Comparison of ENCODE assay signal across 1 fruit fly cellular context in genomic region chr3L:1818834-1819233, dm6.
TF ChIP-seq lines count a peak whose summit lies in the region.

No protein-coding gene starts in this region.

TF ChIP-seq in whole organism, embryonic, 481 proteins besides CTCF, POLR2A, EP300 and RAD21 (continued from another document):
- TF ChIP-seq Nf-YB (GFP tag; optimal IDR thresholded peaks at IDR 0.05; lab: Kevin White, UChicago): no peak
- TF ChIP-seq ERR (GFP tag; optimal IDR thresholded peaks at IDR 0.05; lab: Kevin White, UChicago): no peak
- no peak for TF ChIP-seq CG2889 (GFP tag; IDR thresholded peaks at IDR 0.05; lab: Robert Waterston, UW)
- peak; percentile 20 for TF ChIP-seq mirr (GFP tag; optimal IDR thresholded peaks at IDR 0.05; lab: Kevin White, UChicago)
- no peak for TF ChIP-seq odd (GFP tag; optimal IDR thresholded peaks at IDR 0.05; lab: Kevin White, UChicago)
- TF ChIP-seq sisA (GFP tag; IDR thresholded peaks at IDR 0.05; lab: Robert Waterston, UW): no peak
- TF ChIP-seq Kr (GFP tag; optimal IDR thresholded peaks at IDR 0.05; lab: Kevin White, UChicago): no peak
- no peak for TF ChIP-seq CG8089 (GFP tag; optimal IDR thresholded peaks at IDR 0.05; lab: Kevin White, UChicago)
- peak; percentile 98 for TF ChIP-seq abd-A (tag; optimal IDR thresholded peaks at IDR 0.05; lab: Kevin White, UChicago)
- TF ChIP-seq CG15269 (tag; optimal IDR thresholded peaks at IDR 0.05; lab: Kevin White, UChicago): peak; percentile 67
- no peak for TF ChIP-seq Sin3A (optimal IDR thresholded peaks at IDR 0.05; lab: Kevin White, UChicago)
- 0 out of 3 replicates have a peak, but pooled peaks have one; percentile 23 for TF ChIP-seq CG2199 (GFP tag; IDR thresholded peaks at IDR 0.05; lab: Robert Waterston, UW)
- TF ChIP-seq B-H2 (GFP tag; optimal IDR thresholded peaks at IDR 0.05; lab: Kevin White, UChicago): peak; percentile 35
- TF ChIP-seq Camta (GFP tag; optimal IDR thresholded peaks at IDR 0.05; lab: Kevin White, UChicago): no peak
- TF ChIP-seq CG15073 (GFP tag; optimal IDR thresholded peaks at IDR 0.05; lab: Kevin White, UChicago): no peak
- TF ChIP-seq fd3F (GFP tag; optimal IDR thresholded peaks at IDR 0.05; lab: Kevin White, UChicago): no peak
- no peak for TF ChIP-seq gsb-n (tag; optimal IDR thresholded peaks at IDR 0.05; lab: Kevin White, UChicago)
- TF ChIP-seq slbo (GFP tag; IDR thresholded peaks at IDR 0.05; lab: Robert Waterston, UW): no peak
- TF ChIP-seq CG11695 (GFP tag; IDR thresholded peaks at IDR 0.05; lab: Robert Waterston, UW): no peak
- no peak for TF ChIP-seq Dad (GFP tag; optimal IDR thresholded peaks at IDR 0.05; lab: Kevin White, UChicago)
- TF ChIP-seq Sox102F (GFP tag; optimal IDR thresholded peaks at IDR 0.05; lab: Kevin White, UChicago): peak; percentile 7
- no peak for TF ChIP-seq CHES-1-like (GFP tag; optimal IDR thresholded peaks at IDR 0.05; lab: Kevin White, UChicago)
- no peak for TF ChIP-seq CG2129 (GFP tag; IDR thresholded peaks at IDR 0.05; lab: Robert Waterston, UW; ENCODE audit: partially characterized antibody)
- no peak for TF ChIP-seq CG9215 (GFP tag; IDR thresholded peaks at IDR 0.05; lab: Robert Waterston, UW)
- TF ChIP-seq Fer1 (GFP tag; optimal IDR thresholded peaks at IDR 0.05; lab: Kevin White, UChicago): no peak
- peak in 1 of 2 experiments; percentile 98 for TF ChIP-seq Eip74EF (GFP tag; optimal IDR thresholded peaks at IDR 0.05; lab: Kevin White, UChicago)
